Worm (Caenorhabditis elegans): Measurements from ENCODE around the gene F29B9.8.

ce11 chrIV:4669242-4669641, 21.8 kb downstream of the F29B9.8 start, which contains the start of gene F29B9.12:
- no peak for TF ChIP-seq lim-6 (tag; optimal IDR thresholded peaks at IDR 0.05)
- TF ChIP-seq zip-5 (tag; optimal IDR thresholded peaks at IDR 0.05), result no peak
- no peak for TF ChIP-seq lin-11 (tag; optimal IDR thresholded peaks at IDR 0.05)
- TF ChIP-seq nhr-11 (tag; optimal IDR thresholded peaks at IDR 0.05), result no peak
- TF ChIP-seq ceh-18 (tag; optimal IDR thresholded peaks at IDR 0.05), result no peak
